Worm (Caenorhabditis elegans) whole organism, L4 larva: ENCODE results near the gene K02E7.11.

Experiments
- D1046.2 ChIP-seq: fragments of 200-800 bp; sonication (Bioruptor generic); IDR thresholded peaks from 2 replicates; pipeline ENCODE4 v1.3.6; 2022; ENCODE audit warnings: missing genetic modification characterization, missing compliant biosample characterization
- F26F4.8 ChIP-seq: fragments of 200-800 bp; sonication (Bioruptor generic); conservative IDR thresholded peaks from 2 replicates; pipeline ENCODE4 v1.3.6; 2022; ENCODE audit warnings: missing genetic modification characterization, missing compliant biosample characterization
- F37D6.2 ChIP-seq: sonication (generic microtip); optimal IDR thresholded peaks from 2 replicates; lab custom pipeline; 2016; ENCODE audit warnings: mild to moderate bottlenecking, missing genetic modification characterization, missing compliant biosample characterization
- F44E2.7 ChIP-seq: fragments of 200-800 bp; sonication (Bioruptor generic); IDR thresholded peaks from 2 replicates; pipeline ENCODE4 v2.1.2; 2022; ENCODE audit warnings: missing genetic modification characterization, missing compliant biosample characterization
- F49E8.2 ChIP-seq: sonication (generic microtip); optimal IDR thresholded peaks from 2 replicates; lab custom pipeline; 2016; ENCODE audit warnings: missing compliant biosample characterization, mild to moderate bottlenecking, missing genetic modification characterization, borderline replicate concordance
- ZK546.5 ChIP-seq, 2 experiments: sonication (generic microtip); optimal IDR thresholded peaks; 2 replicates each; lab custom pipeline; 2017; ENCODE audit warnings: missing biosample characterization in 2 of 2, missing genetic modification characterization in 2 of 2
- ces-1 ChIP-seq: fragments of 150-350 bp; sonication (generic microtip); optimal IDR thresholded peaks from 4 replicates; lab custom pipeline; 2014; ENCODE audit warnings: missing biosample characterization, missing genetic modification reagents, missing genetic modification characterization
- cey-2 ChIP-seq: sonication (generic microtip); optimal IDR thresholded peaks from 3 replicates; lab custom pipeline; 2017; ENCODE audit warnings: missing genetic modification characterization, mild to moderate bottlenecking, missing compliant biosample characterization, antibody characterized with exemption, borderline replicate concordance; ENCODE audit not compliant: insufficient read depth
- ctbp-1 ChIP-seq: fragments of 200-800 bp; sonication (Bioruptor generic); IDR thresholded peaks from 2 replicates; pipeline ENCODE4 v1.3.6; 2022; ENCODE audit warnings: missing genetic modification reagents, missing genetic modification characterization, missing compliant biosample characterization
- daf-12 ChIP-seq: fragments of 150-350 bp; optimal IDR thresholded peaks from 2 replicates; lab custom pipeline; 2014; ENCODE audit warnings: missing biosample characterization, missing genetic modification reagents, missing genetic modification characterization
- daf-19 ChIP-seq: fragments of 200-800 bp; sonication (Bioruptor generic); conservative IDR thresholded peaks from 2 replicates; pipeline ENCODE4 v1.3.6; 2022; ENCODE audit warnings: missing genetic modification characterization, missing compliant biosample characterization
- dmd-6 ChIP-seq: fragments of 200-800 bp; sonication (Bioruptor generic); IDR thresholded peaks from 2 replicates; pipeline ENCODE4 v1.3.6; 2022; ENCODE audit warnings: missing genetic modification reagents, missing genetic modification characterization, missing compliant biosample characterization
- dmd-8 ChIP-seq: fragments of 200-800 bp; sonication (Bioruptor generic); IDR thresholded peaks from 2 replicates; pipeline ENCODE4 v1.3.6; 2022; ENCODE audit warnings: missing genetic modification characterization, missing compliant biosample characterization
- dmd-9 ChIP-seq: fragments of 200-800 bp; sonication (Bioruptor generic); IDR thresholded peaks from 2 replicates; pipeline ENCODE4 v1.3.6; 2022; ENCODE audit warnings: missing genetic modification reagents, missing genetic modification characterization, missing compliant biosample characterization
- dpl-1 ChIP-seq: fragments of 150-350 bp; optimal IDR thresholded peaks from 2 replicates; lab custom pipeline; 2014; ENCODE audit warnings: missing biosample characterization, missing genetic modification reagents, missing genetic modification characterization
- duxl-1 ChIP-seq: sonication (generic microtip); optimal IDR thresholded peaks from 2 replicates; lab custom pipeline; 2016; ENCODE audit warnings: mild to moderate bottlenecking, missing genetic modification characterization, moderate library complexity, missing compliant biosample characterization; ENCODE audit not compliant: poor library complexity
- egl-43 ChIP-seq: fragments of 200-800 bp; sonication (Bioruptor generic); IDR thresholded peaks from 2 replicates; pipeline ENCODE4 v1.3.6; 2022; ENCODE audit warnings: missing genetic modification reagents, missing genetic modification characterization, missing compliant biosample characterization
- fos-1 ChIP-seq: fragments of 150-350 bp; optimal IDR thresholded peaks from 2 replicates; lab custom pipeline; 2014; ENCODE audit warnings: missing biosample characterization, missing genetic modification characterization
- hif-1 ChIP-seq, 2 experiments: sonication (generic microtip); optimal IDR thresholded peaks; 2 replicates each; lab custom pipeline; 2016 to 2017; ENCODE audit warnings: missing compliant biosample characterization in 2 of 2, missing genetic modification characterization in 2 of 2, missing genetic modification reagents in 2 of 2, missing genotype in 2 of 2, mild to moderate bottlenecking in 1 of 2
- hlh-11 ChIP-seq: fragments of 200-800 bp; sonication (Bioruptor generic); optimal IDR thresholded peaks from 2 replicates; lab custom pipeline; 2018; ENCODE audit warnings: mild to moderate bottlenecking, missing genetic modification characterization, missing compliant biosample characterization
- hlh-30 ChIP-seq: sonication (generic microtip); optimal IDR thresholded peaks from 2 replicates; lab custom pipeline; 2017; ENCODE audit warnings: antibody characterized with exemption, mild to moderate bottlenecking, missing genetic modification characterization, missing compliant biosample characterization; ENCODE audit not compliant: insufficient read depth
- lin-15B ChIP-seq: fragments of 150-350 bp; sonication (generic microtip); optimal IDR thresholded peaks from 3 replicates; lab custom pipeline; 2014; ENCODE audit warnings: missing biosample characterization, missing genetic modification characterization
- lin-39 ChIP-seq: fragments of 150-350 bp; optimal IDR thresholded peaks from 2 replicates; lab custom pipeline; 2014; ENCODE audit warnings: missing biosample characterization, missing genetic modification reagents, missing genetic modification characterization
- lir-3 ChIP-seq: sonication (generic microtip); optimal IDR thresholded peaks from 2 replicates; lab custom pipeline; 2016; ENCODE audit warnings: mild to moderate bottlenecking, missing genetic modification characterization, missing compliant biosample characterization
- lsy-2 ChIP-seq, 2 experiments: fragments of 150-350 bp in 1 of 2; sonication (generic microtip) in 1 of 2; optimal IDR thresholded peaks; 2 replicates each; lab custom pipeline; 2014 to 2017; ENCODE audit warnings: missing biosample characterization in 2 of 2, missing genetic modification characterization in 2 of 2
- madf-5 ChIP-seq, 2 experiments: fragments of 200-800 bp; sonication (Bioruptor generic); IDR thresholded peaks; 2 replicates each; pipeline ENCODE4 v1.3.6; 2022; ENCODE audit warnings: missing compliant biosample characterization in 2 of 2, missing genetic modification characterization in 2 of 2
- madf-9 ChIP-seq: fragments of 200-800 bp; sonication (Bioruptor generic); conservative IDR thresholded peaks from 2 replicates; pipeline ENCODE4 v1.3.6; 2022; ENCODE audit warnings: missing genetic modification reagents, missing genetic modification characterization, missing compliant biosample characterization
- mep-1 ChIP-seq: fragments of 150-350 bp; sonication (generic microtip); optimal IDR thresholded peaks from 3 replicates; lab custom pipeline; 2014; ENCODE audit warnings: missing biosample characterization, missing genetic modification characterization
- mes-2 ChIP-seq: sonication (generic microtip); optimal IDR thresholded peaks from 2 replicates; lab custom pipeline; 2016; ENCODE audit warnings: missing genotype, mild to moderate bottlenecking, missing genetic modification characterization, missing compliant biosample characterization; ENCODE audit not compliant: poor library complexity, severe bottlenecking
- nhr-10 ChIP-seq: fragments of 150-350 bp; optimal IDR thresholded peaks from 2 replicates; lab custom pipeline; 2014; ENCODE audit warnings: missing biosample characterization, missing genetic modification characterization
- nhr-237 ChIP-seq: sonication (generic microtip); optimal IDR thresholded peaks from 2 replicates; lab custom pipeline; 2017; ENCODE audit warnings: missing biosample characterization, missing genetic modification characterization
- nhr-28 ChIP-seq: fragments of 150-350 bp; optimal IDR thresholded peaks from 2 replicates; lab custom pipeline; 2014; ENCODE audit warnings: missing biosample characterization, missing genetic modification characterization
- nhr-41 ChIP-seq: fragments of 200-800 bp; sonication (Bioruptor generic); IDR thresholded peaks from 2 replicates; pipeline ENCODE4 v1.3.6; 2022; ENCODE audit warnings: missing genetic modification reagents, missing genetic modification characterization, missing compliant biosample characterization
- nhr-48 ChIP-seq: sonication (generic microtip); optimal IDR thresholded peaks from 2 replicates; lab custom pipeline; 2016; ENCODE audit warnings: mild to moderate bottlenecking, missing genetic modification characterization, missing compliant biosample characterization
- nhr-6 ChIP-seq: fragments of 150-350 bp; optimal IDR thresholded peaks from 2 replicates; lab custom pipeline; 2014; ENCODE audit warnings: missing biosample characterization, missing genetic modification characterization
- nhr-76 ChIP-seq: fragments of 150-350 bp; optimal IDR thresholded peaks from 2 replicates; lab custom pipeline; 2014; ENCODE audit warnings: missing biosample characterization, missing genetic modification characterization
- nhr-77 ChIP-seq: fragments of 150-350 bp; optimal IDR thresholded peaks from 2 replicates; lab custom pipeline; 2014; ENCODE audit warnings: missing biosample characterization, missing genetic modification characterization
- pha-4 ChIP-seq, 2 experiments: fragments of 150-350 bp in 1 of 2; fragments of 200-800 bp in 1 of 2; sonication (Bioruptor generic) in 1 of 2; IDR thresholded peaks in 1 of 2; optimal IDR thresholded peaks in 1 of 2; 2 replicates each; pipeline versions ENCODE4 v1.3.6 to Lab custom; 2014 to 2022; ENCODE audit warnings: missing genetic modification characterization in 2 of 2, missing genetic modification reagents in 2 of 2, missing biosample characterization in 1 of 2, missing compliant biosample characterization in 1 of 2
- pqm-1 ChIP-seq: sonication (generic microtip); optimal IDR thresholded peaks from 2 replicates; lab custom pipeline; 2017; ENCODE audit warnings: missing biosample characterization, missing genetic modification characterization
- rbr-2 ChIP-seq: sonication (generic microtip); optimal IDR thresholded peaks from 2 replicates; lab custom pipeline; 2016; ENCODE audit warnings: missing genotype, missing genetic modification characterization, missing compliant biosample characterization
- saeg-2 ChIP-seq: fragments of 200-800 bp; sonication (Bioruptor generic); IDR thresholded peaks from 2 replicates; pipeline ENCODE4 v1.3.6; 2022; ENCODE audit warnings: missing genetic modification reagents, missing genetic modification characterization, missing compliant biosample characterization
- snpc-1.2 ChIP-seq: fragments of 200-800 bp; sonication (Bioruptor generic); IDR thresholded peaks from 2 replicates; pipeline ENCODE4 v1.3.6; 2022; ENCODE audit warnings: missing genetic modification reagents, missing genetic modification characterization, missing compliant biosample characterization
- snpc-4 ChIP-seq: fragments of 150-350 bp; optimal IDR thresholded peaks from 2 replicates; lab custom pipeline; 2014; ENCODE audit warnings: missing biosample characterization, missing genetic modification characterization
- spr-1 ChIP-seq: sonication (generic microtip); optimal IDR thresholded peaks from 2 replicates; lab custom pipeline; 2016; ENCODE audit warnings: mild to moderate bottlenecking, missing genetic modification characterization, missing compliant biosample characterization
- tra-1 ChIP-seq: fragments of 200-800 bp; sonication (Bioruptor generic); IDR thresholded peaks from 2 replicates; pipeline ENCODE4 v1.3.6; 2022; ENCODE audit warnings: missing genetic modification reagents, missing genetic modification characterization, missing compliant biosample characterization
- zfp-2 ChIP-seq: sonication (generic microtip); optimal IDR thresholded peaks from 2 replicates; lab custom pipeline; 2016; ENCODE audit warnings: mild to moderate bottlenecking, missing genetic modification characterization, missing compliant biosample characterization
- zfp-3 ChIP-seq: fragments of 200-800 bp; sonication (Bioruptor generic); conservative IDR thresholded peaks from 2 replicates; pipeline ENCODE4 v1.3.6; 2022; ENCODE audit warnings: missing genetic modification reagents, missing genetic modification characterization, missing compliant biosample characterization
- zip-11 ChIP-seq: fragments of 200-800 bp; sonication (Bioruptor generic); IDR thresholded peaks from 2 replicates; pipeline ENCODE4 v1.3.6; 2022; ENCODE audit warnings: missing genetic modification characterization, missing compliant biosample characterization
- zip-2 ChIP-seq: fragments of 150-350 bp; optimal IDR thresholded peaks from 2 replicates; lab custom pipeline; 2014; ENCODE audit warnings: missing biosample characterization, missing genetic modification characterization
- ztf-7 ChIP-seq: fragments of 150-350 bp; optimal IDR thresholded peaks from 2 replicates; lab custom pipeline; 2014; ENCODE audit warnings: missing biosample characterization, missing genetic modification characterization

The K02E7.11 gene

DNA sequence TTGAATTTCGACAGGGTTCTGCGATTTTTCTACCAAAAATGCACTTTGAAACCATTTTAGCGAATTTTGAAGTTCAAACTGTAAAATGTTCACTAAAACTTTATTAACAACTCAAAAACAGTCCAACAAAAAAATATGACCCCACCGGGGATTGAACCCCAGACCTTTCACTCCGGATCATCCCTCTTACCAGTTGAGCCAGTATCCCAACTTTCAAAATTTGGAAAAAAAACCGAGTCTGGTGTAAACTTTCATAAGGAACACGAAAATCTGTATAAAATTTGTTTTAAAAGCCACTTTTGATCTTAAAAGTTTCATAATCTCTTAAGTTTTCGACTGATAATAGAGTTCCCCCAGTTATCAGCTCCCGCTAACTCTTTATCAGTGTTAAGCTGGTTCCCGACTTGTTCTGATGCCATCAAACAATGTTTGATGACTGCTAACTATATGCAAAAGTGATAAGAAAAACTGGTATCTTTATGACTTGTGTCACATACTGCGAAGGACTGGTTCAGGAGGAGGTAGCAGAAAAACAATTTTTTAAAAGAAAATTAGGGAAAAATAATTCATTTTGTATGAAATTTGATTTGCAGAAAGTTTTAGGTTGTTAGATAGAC is 28.3 kb upstream of the K02E7.11 start (continued):
- TF ChIP-seq zfp-2 (no peak), hlh-11 (peak; percentile 93), lin-15B (no peak), ces-1 (GFP tag; lab: Kevin White, UChicago) (no peak), nhr-48 (peak; percentile 31), nhr-6 (tag; lab: Kevin White, UChicago) (no peak), madf-5 (GFP tag; IDR thresholded peaks at IDR 0.05; lab: Robert Waterston, UW) (no peak), nhr-28 (peak; percentile 99), hif-1 (tag; optimal IDR thresholded peaks at IDR 0.05; lab: Kevin White, UChicago) (no peak), ZK546.5 (tag; optimal IDR thresholded peaks at IDR 0.05; lab: Kevin White, UChicago) (no peak), egl-43 (no peak), F44E2.7 (GFP tag; lab: Robert Waterston, UW) (no peak), zfp-3 (GFP tag; lab: Robert Waterston, UW) (no peak), nhr-10 (no peak), snpc-1.2 (GFP tag; lab: Robert Waterston, UW) (no peak), dpl-1 (no peak), zip-2 (tag; lab: Kevin White, UChicago) (no peak), dmd-8 (GFP tag; lab: Robert Waterston, UW) (no peak), spr-1 (no peak), ztf-7 (tag; lab: Kevin White, UChicago) (no peak), lsy-2 (tag; optimal IDR thresholded peaks at IDR 0.05; lab: Kevin White, UChicago) (peak in 1 of 2 experiments; percentile 54), cey-2 (tag; lab: Kevin White, UChicago) (peak; percentile 71), ctbp-1 (no peak), madf-9 (no peak), daf-19 (GFP tag; lab: Robert Waterston, UW) (no peak), tra-1 (GFP tag; lab: Robert Waterston, UW) (peak; percentile 97), nhr-76 (tag; lab: Kevin White, UChicago) (no peak), dmd-9 (GFP tag; lab: Robert Waterston, UW) (no peak), nhr-41 (0 out of 2 replicates have a peak, but pooled peaks have one; percentile 59), dmd-6 (GFP tag; lab: Robert Waterston, UW) (peak; percentile 99), nhr-237 (tag; lab: Kevin White, UChicago) (no peak), lir-3 (tag; lab: Kevin White, UChicago) (no peak), pha-4 (GFP tag; IDR thresholded peaks at IDR 0.05; lab: Robert Waterston, UW) (peak; percentile 74), pha-4 (tag; optimal IDR thresholded peaks at IDR 0.05; lab: Kevin White, UChicago) (no peak), rbr-2 (tag; lab: Kevin White, UChicago) (no peak), F49E8.2 (no peak), F26F4.8 (GFP tag; lab: Robert Waterston, UW) (no peak), mes-2 (peak; percentile 33), zip-11 (GFP tag; lab: Robert Waterston, UW) (no peak), F37D6.2 (tag; lab: Kevin White, UChicago) (no peak), duxl-1 (tag; lab: Kevin White, UChicago) (no peak), daf-12 (tag; lab: Kevin White, UChicago) (no peak), snpc-4 (tag; lab: Kevin White, UChicago) (no peak), D1046.2 (GFP tag; lab: Robert Waterston, UW) (no peak), nhr-77 (peak; percentile 95), hlh-30 (no peak), saeg-2 (GFP tag; lab: Robert Waterston, UW) (0 out of 2 replicates have a peak, but pooled peaks have one; percentile 30), mep-1 (tag; lab: Kevin White, UChicago) (peak; percentile 16), lin-39 (tag; lab: Kevin White, UChicago) (no peak), fos-1 (tag; lab: Kevin White, UChicago) (no peak), pqm-1 (tag; lab: Kevin White, UChicago) (peak; percentile 100)
